Worm (Caenorhabditis elegans): ENCODE measurements around the gene C54F6.20.

DNA sequence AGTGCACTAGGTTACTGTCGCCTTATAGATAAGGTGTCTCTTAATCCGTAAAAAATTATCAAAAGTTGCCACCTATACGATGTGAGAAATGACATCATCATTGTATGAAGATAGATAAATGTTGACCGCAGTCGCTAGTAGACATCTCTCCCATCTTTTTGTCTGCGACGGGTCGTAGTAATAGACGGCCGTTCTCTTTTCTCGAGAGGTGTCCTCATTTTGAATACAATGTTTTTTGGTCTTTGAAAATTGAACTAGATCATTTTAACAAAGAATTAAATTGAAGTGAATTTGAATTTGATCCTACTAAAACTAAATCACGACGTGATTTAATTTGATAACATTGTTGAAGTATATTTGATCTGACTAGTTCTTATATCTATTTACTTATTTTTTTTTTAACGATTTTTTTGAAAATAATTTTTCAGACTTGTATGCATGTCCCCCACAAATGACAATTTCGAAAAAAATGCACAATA lies 15.9 kb upstream of the C54F6.20 start, which contains the start of the genes str-31 and nhr-172:
- TF ChIP-seq ztf-11 (tag; optimal IDR thresholded peaks at IDR 0.05) (no peak), nhr-76 (tag; optimal IDR thresholded peaks at IDR 0.05) (no peak), flh-1 (GFP tag; optimal IDR thresholded peaks at IDR 0.05) (no peak), bed-3 (GFP tag; optimal IDR thresholded peaks at IDR 0.05) (no peak), blmp-1 (tag; optimal IDR thresholded peaks at IDR 0.05) (no peak), nhr-12 (tag; optimal IDR thresholded peaks at IDR 0.05) (no peak), unc-39 (tag; optimal IDR thresholded peaks at IDR 0.05) (no peak), unc-62 (GFP tag; optimal IDR thresholded peaks at IDR 0.05) (peak; percentile 19), nhr-237 (tag; optimal IDR thresholded peaks at IDR 0.05) (no peak), lin-13 (tag; optimal IDR thresholded peaks at IDR 0.05) (no peak), elt-3 (tag; optimal IDR thresholded peaks at IDR 0.05) (no peak)
